Worm (Caenorhabditis elegans) whole organism, L1 larva: ENCODE data around the gene srd-42.

ENCODE experiments used
- C04F5.9 ChIP-seq: sonication (generic microtip); optimal IDR thresholded peaks from 2 replicates; lab custom pipeline; 2016; ENCODE audit warnings: missing genetic modification characterization, missing compliant biosample characterization
- C34B4.2 ChIP-seq: sonication (generic microtip); optimal IDR thresholded peaks from 2 replicates; lab custom pipeline; 2017; ENCODE audit warnings: mild to moderate bottlenecking, missing genetic modification characterization, missing compliant biosample characterization
- F16B12.6 ChIP-seq: fragments of 150-350 bp; optimal IDR thresholded peaks from 2 replicates; lab custom pipeline; 2014; ENCODE audit warnings: missing biosample characterization, missing genetic modification characterization
- Y116A8C.19 ChIP-seq: sonication (generic microtip); optimal IDR thresholded peaks from 2 replicates; lab custom pipeline; 2016; ENCODE audit warnings: missing compliant biosample characterization, missing genetic modification characterization, borderline replicate concordance
- aha-1 ChIP-seq: fragments of 150-350 bp; optimal IDR thresholded peaks from 2 replicates; lab custom pipeline; 2014; ENCODE audit warnings: missing biosample characterization, missing genetic modification characterization
- aly-2 ChIP-seq: fragments of 150-350 bp; optimal IDR thresholded peaks from 2 replicates; lab custom pipeline; 2014; ENCODE audit warnings: missing biosample characterization, missing genetic modification characterization
- ama-1 ChIP-seq: fragments of 150-350 bp; optimal IDR thresholded peaks from 2 replicates; lab custom pipeline; 2014
- blmp-1 ChIP-seq: fragments of 150-350 bp; optimal IDR thresholded peaks from 2 replicates; lab custom pipeline; 2014; ENCODE audit warnings: missing biosample characterization, missing genetic modification characterization
- ceh-82 ChIP-seq, 3 experiments: fragments of 150-350 bp in 1 of 3; sonication (generic microtip) in 2 of 3; optimal IDR thresholded peaks; 2 replicates each; lab custom pipeline; 2014 to 2017; ENCODE audit warnings: missing biosample characterization in 3 of 3, missing genetic modification characterization in 3 of 3
- ces-1 ChIP-seq: fragments of 150-350 bp; optimal IDR thresholded peaks from 2 replicates; lab custom pipeline; 2014; ENCODE audit warnings: missing biosample characterization, missing genetic modification reagents, missing genetic modification characterization
- efl-3 ChIP-seq: fragments of 200-800 bp; sonication (Bioruptor generic); optimal IDR thresholded peaks from 2 replicates; lab custom pipeline; 2018; ENCODE audit warnings: mild to moderate bottlenecking, missing genetic modification characterization, missing compliant biosample characterization
- egl-13 ChIP-seq: sonication (generic microtip); optimal IDR thresholded peaks from 2 replicates; lab custom pipeline; 2016; ENCODE audit warnings: missing genotype, missing genetic modification reagents, missing genetic modification characterization, missing compliant biosample characterization
- egl-27 ChIP-seq, 2 experiments: fragments of 150-350 bp in 1 of 2; sonication (generic microtip); optimal IDR thresholded peaks; 3 replicates each; lab custom pipeline; 2017 to 2018; ENCODE audit warnings: missing biosample characterization in 2 of 2, missing genetic modification characterization in 2 of 2, missing genetic modification reagents in 2 of 2
- elt-2 ChIP-seq: sonication (generic microtip); optimal IDR thresholded peaks from 2 replicates; lab custom pipeline; 2016; ENCODE audit warnings: missing genetic modification characterization, mild to moderate bottlenecking, inconsistent platforms, missing compliant biosample characterization, missing genetic modification reagents
- elt-3 ChIP-seq, 6 experiments: fragments of 150-350 bp in 1 of 6; sonication (generic microtip); optimal IDR thresholded peaks; 2 replicates each; lab custom pipeline; 2017 to 2018; ENCODE audit warnings: missing biosample characterization in 6 of 6, missing genetic modification characterization in 6 of 6, inconsistent platforms in 1 of 6
- ets-5 ChIP-seq: fragments of 200-800 bp; sonication (Bioruptor generic); IDR thresholded peaks from 2 replicates; pipeline ENCODE4 v1.3.6; 2022; ENCODE audit warnings: missing genetic modification characterization, missing compliant biosample characterization
- fkh-10 ChIP-seq: sonication (generic microtip); optimal IDR thresholded peaks from 2 replicates; lab custom pipeline; 2017; ENCODE audit warnings: missing biosample characterization, missing genetic modification reagents, missing genetic modification characterization
- fkh-4 ChIP-seq: sonication (generic microtip); optimal IDR thresholded peaks from 2 replicates; lab custom pipeline; 2016; ENCODE audit warnings: missing compliant biosample characterization, missing genetic modification characterization, borderline replicate concordance
- hlh-4 ChIP-seq: sonication (generic microtip); optimal IDR thresholded peaks from 2 replicates; lab custom pipeline; 2016; ENCODE audit warnings: mild to moderate bottlenecking, missing genetic modification characterization, missing compliant biosample characterization
- irx-1 ChIP-seq: sonication (generic microtip); optimal IDR thresholded peaks from 2 replicates; lab custom pipeline; 2016; ENCODE audit warnings: missing genetic modification characterization, missing compliant biosample characterization
- isw-1 ChIP-seq: fragments of 200-800 bp; sonication (Bioruptor generic); IDR thresholded peaks from 2 replicates; pipeline ENCODE4 v1.3.6; 2022; ENCODE audit warnings: missing genetic modification characterization, missing compliant biosample characterization
- jun-1 ChIP-seq: fragments of 150-350 bp; optimal IDR thresholded peaks from 2 replicates; lab custom pipeline; 2014; ENCODE audit warnings: missing biosample characterization, missing genetic modification reagents, missing genetic modification characterization
- lin-14 ChIP-seq: fragments of 200-800 bp; sonication (Bioruptor generic); optimal IDR thresholded peaks from 2 replicates; lab custom pipeline; 2018; ENCODE audit warnings: mild to moderate bottlenecking, missing genetic modification characterization, moderate library complexity, missing compliant biosample characterization
- lin-35 ChIP-seq, 2 experiments: fragments of 150-350 bp; optimal IDR thresholded peaks; 2 replicates each; lab custom pipeline; 2014; ENCODE audit warnings: missing biosample characterization in 2 of 2, missing genetic modification characterization in 2 of 2, missing genetic modification reagents in 2 of 2
- lir-3 ChIP-seq: sonication (generic microtip); optimal IDR thresholded peaks from 2 replicates; lab custom pipeline; 2016; ENCODE audit warnings: mild to moderate bottlenecking, missing genetic modification characterization, moderate library complexity, missing compliant biosample characterization; ENCODE audit not compliant: poor library complexity
- lsy-2 ChIP-seq, 2 experiments: fragments of 150-350 bp; optimal IDR thresholded peaks; 2 replicates each; lab custom pipeline; 2014; ENCODE audit warnings: missing biosample characterization in 2 of 2, missing genetic modification characterization in 2 of 2
- mdl-1 ChIP-seq, 2 experiments: fragments of 150-350 bp; optimal IDR thresholded peaks; 2 replicates each; lab custom pipeline; 2014 to 2017; ENCODE audit warnings: missing biosample characterization in 2 of 2, missing genetic modification characterization in 2 of 2, inconsistent platforms in 1 of 2
- nhr-19 ChIP-seq: fragments of 200-800 bp; sonication (Bioruptor generic); conservative IDR thresholded peaks from 2 replicates; pipeline ENCODE4 v1.3.6; 2022; ENCODE audit warnings: missing genetic modification characterization, missing compliant biosample characterization
- nhr-20 ChIP-seq: sonication (generic microtip); optimal IDR thresholded peaks from 2 replicates; lab custom pipeline; 2016; ENCODE audit warnings: mild to moderate bottlenecking, missing genetic modification characterization, missing compliant biosample characterization
- nhr-237 ChIP-seq: fragments of 150-350 bp; optimal IDR thresholded peaks from 2 replicates; lab custom pipeline; 2014; ENCODE audit warnings: missing biosample characterization, missing genetic modification characterization
- nhr-84 ChIP-seq: sonication (generic microtip); optimal IDR thresholded peaks from 2 replicates; lab custom pipeline; 2017; ENCODE audit warnings: missing biosample characterization, missing genetic modification characterization
- nhr-90 ChIP-seq: sonication (generic microtip); optimal IDR thresholded peaks from 2 replicates; lab custom pipeline; 2016; ENCODE audit warnings: mild to moderate bottlenecking, missing genetic modification characterization, missing compliant biosample characterization; ENCODE audit not compliant: poor library complexity
- pag-3 ChIP-seq: sonication (generic microtip); optimal IDR thresholded peaks from 2 replicates; lab custom pipeline; 2017; ENCODE audit warnings: missing genetic modification characterization, mild to moderate bottlenecking, missing compliant biosample characterization, antibody characterized with exemption, borderline replicate concordance; ENCODE audit not compliant: insufficient read depth
- pax-3 ChIP-seq: fragments of 200-800 bp; sonication (Bioruptor generic); optimal IDR thresholded peaks from 2 replicates; lab custom pipeline; 2018; ENCODE audit warnings: mild to moderate bottlenecking, missing genetic modification characterization, moderate library complexity, missing compliant biosample characterization
- skn-1 ChIP-seq: fragments of 150-350 bp; optimal IDR thresholded peaks from 2 replicates; lab custom pipeline; 2014; ENCODE audit warnings: missing biosample characterization, missing genetic modification characterization
- snpc-4 ChIP-seq: fragments of 150-350 bp; optimal IDR thresholded peaks from 2 replicates; lab custom pipeline; 2014; ENCODE audit warnings: missing biosample characterization, missing genetic modification characterization
- sox-4 ChIP-seq: sonication (generic microtip); optimal IDR thresholded peaks from 2 replicates; lab custom pipeline; 2016; ENCODE audit warnings: missing genetic modification characterization, missing compliant biosample characterization
- sptf-1 ChIP-seq: fragments of 150-350 bp; optimal IDR thresholded peaks from 2 replicates; lab custom pipeline; 2014; ENCODE audit warnings: missing biosample characterization, missing genetic modification characterization
- swsn-7 ChIP-seq: sonication (generic microtip); optimal IDR thresholded peaks from 2 replicates; lab custom pipeline; 2016; ENCODE audit warnings: missing genetic modification characterization, missing compliant biosample characterization
- tbx-2 ChIP-seq: sonication (generic microtip); optimal IDR thresholded peaks from 2 replicates; lab custom pipeline; 2016; ENCODE audit warnings: missing genetic modification characterization, missing compliant biosample characterization
- tlp-1 ChIP-seq: fragments of 150-350 bp; optimal IDR thresholded peaks from 2 replicates; lab custom pipeline; 2014; ENCODE audit warnings: missing biosample characterization, missing genetic modification characterization
- unc-30 ChIP-seq: sonication (generic microtip); optimal IDR thresholded peaks from 2 replicates; lab custom pipeline; 2017; ENCODE audit warnings: missing biosample characterization, missing genetic modification characterization
- unc-86 ChIP-seq: sonication (generic microtip); optimal IDR thresholded peaks from 2 replicates; lab custom pipeline; 2016; ENCODE audit warnings: missing genetic modification characterization, missing compliant biosample characterization
- vab-15 ChIP-seq: sonication (generic microtip); optimal IDR thresholded peaks from 2 replicates; lab custom pipeline; 2017; ENCODE audit warnings: missing genotype, mild to moderate bottlenecking, missing genetic modification characterization, missing compliant biosample characterization
- xbp-1 ChIP-seq: sonication (generic microtip); optimal IDR thresholded peaks from 2 replicates; lab custom pipeline; 2016; ENCODE audit warnings: missing genetic modification characterization, missing compliant biosample characterization
- zag-1 ChIP-seq: fragments of 150-350 bp; optimal IDR thresholded peaks from 2 replicates; lab custom pipeline; 2014; ENCODE audit warnings: missing biosample characterization, missing genetic modification characterization

The srd-42 gene

ce11 chrX:13337000-13337399 is 33.7 kb upstream of the srd-42 start (continued):
- TF ChIP-seq tbx-2 (tag; lab: Kevin White, UChicago) = peak; percentile 47
- no peak for TF ChIP-seq ets-5 (GFP tag; lab: Robert Waterston, UW)
- TF ChIP-seq ceh-82 (tag; optimal IDR thresholded peaks at IDR 0.05; lab: Kevin White, UChicago) = peak in 1 of 3 experiments; percentile 27
- TF ChIP-seq aha-1 = no peak
- TF ChIP-seq nhr-19 (GFP tag; lab: Robert Waterston, UW) = peak; percentile 54
- no peak for TF ChIP-seq fkh-10 (GFP tag; lab: Kevin White, UChicago)

ce11 chrX:13333835-13334234 is 30.6 kb upstream of the srd-42 start, which contains the start of gene F46G10.4:
TSS of gene F46G10.4 (plus strand) at chrX:13334046.
- TF ChIP-seq elt-2 (peak; percentile 23), tbx-2 (tag; lab: Kevin White, UChicago) (no peak), skn-1 (tag; lab: Kevin White, UChicago) (no peak)
- TF ChIP-seq, all 84 proteins: peak for 1

ce11 chrX:13331386-13331785 is 28.1 kb upstream of the srd-42 start, which contains the start of gene sir-2.3:
TSS of gene sir-2.3 (plus strand) at chrX:13331686.
- TF ChIP-seq tlp-1 (tag; lab: Kevin White, UChicago) (no peak), lin-14 (GFP tag; lab: Kevin White, UChicago) (no peak), lir-3 (tag; lab: Kevin White, UChicago) (no peak), nhr-237 (tag; lab: Kevin White, UChicago) (no peak), xbp-1 (tag; lab: Kevin White, UChicago) (no peak)

- TF ChIP-seq unc-30 (no peak), jun-1 (peak; percentile 74), pag-3 (tag; lab: Kevin White, UChicago) (peak; percentile 93), ama-1 (lab: Kevin White, UChicago) (no peak), sox-4 (tag; lab: Kevin White, UChicago) (no peak), vab-15 (no peak), F16B12.6 (no peak), sptf-1 (no peak), unc-86 (tag; lab: Kevin White, UChicago) (no peak), nhr-20 (tag; lab: Kevin White, UChicago) (peak; percentile 93), egl-27 (tag; optimal IDR thresholded peaks at IDR 0.05; lab: Kevin White, UChicago) (peak; percentile 52 to 60), C04F5.9 (tag; lab: Kevin White, UChicago) (no peak), Y116A8C.19 (no peak), snpc-4 (peak; percentile 53), lir-3 (tag; lab: Kevin White, UChicago) (peak; percentile 42), zag-1 (tag; lab: Kevin White, UChicago) (no peak), hlh-4 (no peak), lin-35 (GFP tag; optimal IDR thresholded peaks at IDR 0.05; lab: Kevin White, UChicago) (peak; percentile 65 to 83), egl-13 (tag; lab: Kevin White, UChicago) (no peak), irx-1 (peak; percentile 56), blmp-1 (tag; lab: Kevin White, UChicago) (peak; percentile 90), isw-1 (GFP tag; lab: Robert Waterston, UW) (peak; percentile 14; the same call in 1 of the 2 replicates), swsn-7 (tag; lab: Kevin White, UChicago) (peak; percentile 74), fkh-10 (GFP tag; lab: Kevin White, UChicago) (no peak), pax-3 (tag; lab: Kevin White, UChicago) (no peak), ces-1 (no peak), aly-2 (no peak), fkh-4 (tag; lab: Kevin White, UChicago) (no peak), C34B4.2 (tag; lab: Kevin White, UChicago) (no peak), mdl-1 (tag; optimal IDR thresholded peaks at IDR 0.05; lab: Kevin White, UChicago) (peak in 1 of 2 experiments; percentile 94), nhr-84 (tag; lab: Kevin White, UChicago) (no peak), efl-3 (GFP tag; lab: Kevin White, UChicago) (no peak), lsy-2 (tag; optimal IDR thresholded peaks at IDR 0.05; lab: Kevin White, UChicago) (peak; percentile 73 to 89), nhr-90 (tag; lab: Kevin White, UChicago) (peak; percentile 51), elt-3 (tag; optimal IDR thresholded peaks at IDR 0.05; lab: Kevin White, UChicago) (peak in 5 of 6 experiments; percentile 13 to 84 (median 76)), lin-14 (GFP tag; lab: Kevin White, UChicago) (peak; percentile 96)
Observed at ce11 chrX:13328868-13329267, 25.6 kb upstream of the srd-42 start.
